Fruit fly (Drosophila melanogaster) whole organism, embryonic: ENCODE data around the gene Oatp30B.

Experiments used
- CG10959 ChIP-seq: fragments of 200-800 bp; sonication (Bioruptor generic); IDR thresholded peaks from 2 replicates; pipeline ENCODE4 v1.3.6; 2022; ENCODE audit warnings: missing biosample characterization, missing genetic modification characterization
- CG11695 ChIP-seq: fragments of 200-800 bp; sonication (Bioruptor generic); IDR thresholded peaks from 3 replicates; pipeline ENCODE4 v1.3.6; 2022; ENCODE audit warnings: missing biosample characterization, missing genetic modification characterization
- CG12391 ChIP-seq: fragments of 200-800 bp; sonication (Bioruptor generic); optimal IDR thresholded peaks from 3 replicates; lab custom pipeline; 2018; ENCODE audit warnings: missing biosample characterization, mild to moderate bottlenecking, missing genetic modification characterization, moderate library complexity
- CG14441 ChIP-seq: fragments of 200-800 bp; sonication (Bioruptor generic); IDR thresholded peaks from 2 replicates; pipeline ENCODE4 v1.3.6; 2022; ENCODE audit warnings: missing biosample characterization, missing genetic modification characterization
- CG15269 ChIP-seq: fragments of 200-800 bp; sonication (Bioruptor generic); optimal IDR thresholded peaks from 2 replicates; lab custom pipeline; 2018; ENCODE audit warnings: missing biosample characterization, mild to moderate bottlenecking, missing genetic modification characterization, moderate library complexity
- CG15479 ChIP-seq: fragments of 200-800 bp; sonication (Bioruptor generic); optimal IDR thresholded peaks from 3 replicates; lab custom pipeline; 2019; ENCODE audit warnings: missing biosample characterization, mild to moderate bottlenecking, missing genetic modification characterization, moderate library complexity
- CG1603 ChIP-seq: fragments of 200-800 bp; sonication (Bioruptor generic); optimal IDR thresholded peaks from 2 replicates; lab custom pipeline; 2019; ENCODE audit warnings: missing biosample characterization, mild to moderate bottlenecking, missing genetic modification characterization, moderate library complexity
- CG18011 ChIP-seq: fragments of 200-800 bp; sonication (Bioruptor generic); optimal IDR thresholded peaks from 2 replicates; lab custom pipeline; 2017; ENCODE audit warnings: missing biosample characterization, missing genetic modification characterization, mild to moderate bottlenecking, moderate library complexity, missing genotype
- CG1832 ChIP-seq: fragments of 200-800 bp; sonication (Bioruptor generic); optimal IDR thresholded peaks from 2 replicates; lab custom pipeline; 2017; ENCODE audit warnings: missing biosample characterization, mild to moderate bottlenecking, missing genetic modification characterization, inconsistent platforms
- CG2202 ChIP-seq: fragments of 200-800 bp; sonication (Bioruptor generic); optimal IDR thresholded peaks from 2 replicates; lab custom pipeline; 2018; ENCODE audit warnings: missing biosample characterization, mild to moderate bottlenecking, missing genetic modification characterization
- CG2889 ChIP-seq: fragments of 200-800 bp; sonication (Bioruptor generic); IDR thresholded peaks from 3 replicates; pipeline ENCODE4 v1.3.6; 2022; ENCODE audit warnings: missing biosample characterization, missing genetic modification characterization
- CG31365 ChIP-seq: fragments of 200-800 bp; sonication (Bioruptor generic); optimal IDR thresholded peaks from 2 replicates; lab custom pipeline; 2018; ENCODE audit warnings: missing biosample characterization, mild to moderate bottlenecking, missing genetic modification characterization
- CG4328 ChIP-seq: fragments of 200-800 bp; sonication (Bioruptor generic); optimal IDR thresholded peaks from 3 replicates; lab custom pipeline; 2017; ENCODE audit warnings: missing biosample characterization, missing genetic modification reagents, missing genetic modification characterization
- CG5180 ChIP-seq: fragments of 200-800 bp; sonication (Bioruptor generic); optimal IDR thresholded peaks from 3 replicates; lab custom pipeline; 2017; ENCODE audit warnings: missing biosample characterization, missing genetic modification characterization, mild to moderate bottlenecking, moderate library complexity, missing genetic modification reagents
- CG6175 ChIP-seq: fragments of 200-800 bp; sonication (Bioruptor generic); IDR thresholded peaks from 3 replicates; pipeline ENCODE4 v1.3.6; 2022; ENCODE audit warnings: missing biosample characterization, missing genetic modification characterization
- CG6689 ChIP-seq: fragments of 200-800 bp; sonication (Bioruptor generic); IDR thresholded peaks from 2 replicates; pipeline ENCODE4 v1.3.6; 2022; ENCODE audit warnings: missing biosample characterization, missing genetic modification characterization
- CG7987 ChIP-seq: fragments of 200-800 bp; sonication (Bioruptor generic); optimal IDR thresholded peaks from 2 replicates; lab custom pipeline; 2018; ENCODE audit warnings: missing biosample characterization, mild to moderate bottlenecking, missing genetic modification characterization, moderate library complexity
- CG8281 ChIP-seq: fragments of 200-800 bp; sonication (Bioruptor generic); optimal IDR thresholded peaks from 2 replicates; lab custom pipeline; 2018; ENCODE audit warnings: missing biosample characterization, mild to moderate bottlenecking, missing genetic modification characterization, moderate library complexity
- CG8359 ChIP-seq: fragments of 200-800 bp; sonication (Bioruptor generic); optimal IDR thresholded peaks from 2 replicates; lab custom pipeline; 2017; ENCODE audit warnings: missing biosample characterization, mild to moderate bottlenecking, missing genetic modification characterization, borderline replicate concordance
- CG8388 ChIP-seq: fragments of 200-800 bp; sonication (Bioruptor generic); optimal IDR thresholded peaks from 2 replicates; lab custom pipeline; 2019; ENCODE audit warnings: missing biosample characterization, mild to moderate bottlenecking, missing genetic modification characterization, moderate library complexity
- CG9437 ChIP-seq: fragments of 200-800 bp; sonication (Bioruptor generic); optimal IDR thresholded peaks from 2 replicates; lab custom pipeline; 2018; ENCODE audit warnings: missing biosample characterization, mild to moderate bottlenecking, missing genetic modification characterization
- CoRest ChIP-seq: fragments of 200-800 bp; sonication (Bioruptor generic); optimal IDR thresholded peaks from 3 replicates; lab custom pipeline; 2018; ENCODE audit warnings: missing biosample characterization, mild to moderate bottlenecking, missing genetic modification characterization, moderate library complexity
- D19A ChIP-seq: fragments of 200-800 bp; optimal IDR thresholded peaks from 3 replicates; lab custom pipeline; 2019; ENCODE audit warnings: missing biosample characterization, mild to moderate bottlenecking, missing genetic modification characterization, moderate library complexity
- Dbx ChIP-seq: fragments of 200-800 bp; sonication (Bioruptor generic); IDR thresholded peaks from 3 replicates; pipeline ENCODE4 v1.3.6; 2022; ENCODE audit warnings: missing biosample characterization, missing genetic modification characterization
- Deaf1 ChIP-seq: fragments of 200-800 bp; optimal IDR thresholded peaks from 3 replicates; lab custom pipeline; 2019; ENCODE audit warnings: missing biosample characterization, mild to moderate bottlenecking, missing genetic modification characterization, moderate library complexity
- Ets65A ChIP-seq: fragments of 200-800 bp; sonication (Bioruptor generic); peaks from one replicate; lab custom pipeline; 2016; ENCODE audit warnings: missing biosample characterization, missing genetic modification characterization
- HLH3B ChIP-seq: fragments of 200-800 bp; sonication (Bioruptor generic); IDR thresholded peaks from 2 replicates; pipeline ENCODE4 v1.3.6; 2022; ENCODE audit warnings: missing biosample characterization, missing genetic modification characterization
- Meics ChIP-seq: fragments of 200-800 bp; sonication (Bioruptor generic); optimal IDR thresholded peaks from 2 replicates; lab custom pipeline; 2017; ENCODE audit warnings: missing biosample characterization, mild to moderate bottlenecking, missing genetic modification characterization
- NC2α ChIP-seq: fragments of 200-800 bp; sonication (Bioruptor generic); optimal IDR thresholded peaks from 2 replicates; lab custom pipeline; 2016; ENCODE audit warnings: missing biosample characterization, missing genetic modification characterization
- Sox102F ChIP-seq: fragments of 200-800 bp; sonication (Bioruptor generic); optimal IDR thresholded peaks from 2 replicates; lab custom pipeline; 2018; ENCODE audit warnings: missing biosample characterization, mild to moderate bottlenecking, missing genetic modification characterization, moderate library complexity
- Xrp1 ChIP-seq: fragments of 200-800 bp; sonication (Bioruptor generic); IDR thresholded peaks from 2 replicates; pipeline ENCODE4 v1.3.6; 2022; ENCODE audit warnings: missing biosample characterization, missing genetic modification characterization
- bbx ChIP-seq: fragments of 200-800 bp; sonication (Bioruptor generic); IDR thresholded peaks from 2 replicates; pipeline ENCODE4 v1.3.6; 2022; ENCODE audit warnings: missing biosample characterization, missing genetic modification characterization; ENCODE audit not compliant: partially characterized antibody
- danr ChIP-seq: fragments of 200-800 bp; sonication (Bioruptor generic); IDR thresholded peaks from 2 replicates; pipeline ENCODE4 v1.3.6; 2022; ENCODE audit warnings: missing biosample characterization, missing genetic modification characterization
- ind ChIP-seq: fragments of 200-800 bp; sonication (Bioruptor generic); optimal IDR thresholded peaks from 3 replicates; lab custom pipeline; 2016; ENCODE audit warnings: missing biosample characterization, missing genetic modification characterization
- jigr1 ChIP-seq: fragments of 200-800 bp; sonication (Bioruptor generic); IDR thresholded peaks from 3 replicates; pipeline ENCODE4 v1.3.6; 2022; ENCODE audit warnings: missing biosample characterization, missing genetic modification characterization
- ken ChIP-seq: fragments of 200-800 bp; sonication (Bioruptor generic); IDR thresholded peaks from 3 replicates; pipeline ENCODE4 v1.3.6; 2022; ENCODE audit warnings: missing biosample characterization, missing genetic modification characterization
- lov ChIP-seq, 2 experiments: fragments of 200-800 bp in 1 of 2; fragments of >200 bp in 1 of 2; sonication (Bioruptor generic) in 1 of 2; IDR thresholded peaks in 1 of 2; optimal IDR thresholded peaks in 1 of 2; 2 replicates in 1 of 2; 3 replicates in 1 of 2; pipeline versions ENCODE4 v1.3.6 to Lab custom; 2017 to 2022; ENCODE audit warnings: missing biosample characterization in 1 of 2, missing genetic modification characterization in 1 of 2
- p53 ChIP-seq: fragments of 200-800 bp; sonication (Bioruptor generic); optimal IDR thresholded peaks from 2 replicates; lab custom pipeline; 2016; ENCODE audit warnings: missing biosample characterization, missing genetic modification characterization
- pnt ChIP-seq: fragments of 200-800 bp; sonication (Bioruptor generic); optimal IDR thresholded peaks from 3 replicates; lab custom pipeline; 2016; ENCODE audit warnings: missing biosample characterization, missing genetic modification characterization
- psq ChIP-seq: fragments of 200-800 bp; sonication (Bioruptor generic); optimal IDR thresholded peaks from 2 replicates; lab custom pipeline; 2017; ENCODE audit warnings: missing biosample characterization, missing genetic modification characterization
- repo ChIP-seq: fragments of 200-800 bp; sonication (Bioruptor generic); optimal IDR thresholded peaks from 2 replicates; lab custom pipeline; 2016; ENCODE audit warnings: missing biosample characterization, missing genetic modification characterization
- rib ChIP-seq: fragments of 200-800 bp; sonication (Bioruptor generic); IDR thresholded peaks from 2 replicates; pipeline ENCODE4 v1.3.6; 2022; ENCODE audit warnings: missing biosample characterization, missing genetic modification characterization
- salm ChIP-seq: fragments of 200-800 bp; sonication (Bioruptor generic); optimal IDR thresholded peaks from 2 replicates; lab custom pipeline; 2018; ENCODE audit warnings: missing biosample characterization, mild to moderate bottlenecking, missing genetic modification characterization
- sens ChIP-seq: fragments of 200-800 bp; sonication (Bioruptor generic); peaks from one replicate; lab custom pipeline; 2016; ENCODE audit warnings: missing biosample characterization, missing genetic modification characterization
- sqz ChIP-seq: fragments of 200-800 bp; sonication (Bioruptor generic); optimal IDR thresholded peaks from 3 replicates; lab custom pipeline; 2018; ENCODE audit warnings: missing biosample characterization, mild to moderate bottlenecking, missing genetic modification characterization
- tin ChIP-seq: fragments of 200-800 bp; sonication (Bioruptor generic); optimal IDR thresholded peaks from 3 replicates; lab custom pipeline; 2016; ENCODE audit warnings: missing biosample characterization, missing genetic modification characterization
- tio ChIP-seq: fragments of 200-800 bp; sonication (Bioruptor generic); optimal IDR thresholded peaks from 2 replicates; lab custom pipeline; 2017; ENCODE audit warnings: missing biosample characterization, missing genetic modification characterization, inconsistent platforms
- toy ChIP-seq: fragments of 200-800 bp; sonication (Bioruptor generic); IDR thresholded peaks from 2 replicates; pipeline ENCODE4 v1.3.6; 2022; ENCODE audit warnings: missing biosample characterization, missing genetic modification characterization
- wor ChIP-seq: fragments of 200-800 bp; sonication (Bioruptor generic); IDR thresholded peaks from 2 replicates; pipeline ENCODE4 v1.3.6; 2022; ENCODE audit warnings: missing biosample characterization, missing genetic modification characterization

Gene Oatp30B

DNA sequence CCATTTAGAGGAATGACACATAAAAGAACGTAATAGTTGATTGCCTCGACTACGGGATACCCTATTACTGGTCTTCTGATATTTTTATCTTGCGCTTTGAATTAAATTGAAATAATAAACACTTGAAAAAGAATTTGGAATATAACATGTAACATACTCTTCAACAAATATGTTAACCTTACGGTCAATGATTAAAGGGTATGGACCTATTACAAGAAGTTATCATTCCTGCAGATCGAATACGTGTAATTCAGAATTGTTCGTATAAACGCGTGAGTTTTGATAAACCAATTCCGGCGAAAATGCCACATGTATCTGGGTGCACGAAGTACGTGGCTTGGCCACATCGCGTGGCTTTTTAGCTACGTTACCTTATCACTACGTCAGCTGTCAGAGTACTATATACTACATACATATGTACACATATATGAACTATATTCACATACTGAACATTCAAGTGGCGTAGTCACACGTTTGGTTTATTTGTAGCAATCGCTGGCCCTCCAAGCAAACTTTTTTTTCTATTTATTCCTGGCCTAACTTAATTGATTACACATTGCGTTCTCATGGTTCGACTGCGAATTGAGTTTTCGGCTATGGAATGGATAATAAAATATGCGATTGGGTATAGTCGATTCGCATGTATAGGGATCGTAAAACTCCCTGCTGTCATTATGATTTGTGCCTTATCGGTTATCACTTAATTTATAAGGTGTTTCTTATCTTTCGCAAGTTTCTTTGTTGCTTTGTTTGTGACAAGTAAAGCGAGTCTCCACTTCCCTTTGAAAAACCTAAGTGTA lies 22.6 kb upstream of the Oatp30B start (continued):
- TF ChIP-seq Sox102F (GFP tag; lab: Kevin White, UChicago) (peak; percentile 72), Ets65A (GFP tag; lab: Kevin White, UChicago) (peak; percentile 91), CG18011 (GFP tag; lab: Kevin White, UChicago) (no peak), ken (GFP tag; lab: Robert Waterston, UW) (no peak), CG15269 (peak; percentile 32), Xrp1 (GFP tag; lab: Robert Waterston, UW) (peak; percentile 68), jigr1 (GFP tag; lab: Robert Waterston, UW) (no peak), CG6175 (peak; percentile 15; the same call in 1 of the 3 replicates), toy (GFP tag; lab: Robert Waterston, UW) (no peak), CG8388 (GFP tag; lab: Kevin White, UChicago) (peak; percentile 29), D19A (tag; lab: Kevin White, UChicago) (peak; percentile 80), tin (GFP tag; lab: Kevin White, UChicago) (peak; percentile 46), CG31365 (no peak), ind (GFP tag; lab: Kevin White, UChicago) (peak; percentile 73), psq (GFP tag; lab: Kevin White, UChicago) (no peak), rib (GFP tag; lab: Robert Waterston, UW) (peak; percentile 46), CG14441 (GFP tag; lab: Robert Waterston, UW) (peak; percentile 80), CG1603 (tag; lab: Kevin White, UChicago) (peak; percentile 67), CG11695 (peak; percentile 71; the same call in 2 of the 3 replicates), sqz (GFP tag; lab: Kevin White, UChicago) (peak; percentile 32), CG4328 (GFP tag; lab: Kevin White, UChicago) (no peak), CG5180 (GFP tag; lab: Kevin White, UChicago) (peak; percentile 19), HLH3B (GFP tag; lab: Robert Waterston, UW) (peak; percentile 66), CG8359 (no peak), bbx (GFP tag; lab: Robert Waterston, UW) (no peak), CG7987 (GFP tag; lab: Kevin White, UChicago) (peak; percentile 14), salm (no peak), tio (GFP tag; lab: Kevin White, UChicago) (peak; percentile 50), CG15479 (GFP tag; lab: Kevin White, UChicago) (no peak), CG6689 (GFP tag; lab: Robert Waterston, UW) (peak; percentile 70), CG1832 (no peak), Meics (GFP tag; lab: Kevin White, UChicago) (peak; percentile 75), repo (GFP tag; lab: Kevin White, UChicago) (peak; percentile 44), Dbx (peak; percentile 31; the same call in 1 of the 3 replicates), lov (optimal IDR thresholded peaks at IDR 0.05; lab: Kevin White, UChicago) (no peak), lov (GFP tag; IDR thresholded peaks at IDR 0.05; lab: Robert Waterston, UW) (peak; percentile 62; the same call in 1 of the 3 replicates), CG9437 (GFP tag; lab: Kevin White, UChicago) (peak; percentile 62), CG8281 (peak; percentile 18), p53 (GFP tag; lab: Kevin White, UChicago) (no peak), CG10959 (GFP tag; lab: Robert Waterston, UW) (no peak), CoRest (peak; percentile 52), pnt (GFP tag; lab: Kevin White, UChicago) (peak; percentile 23), Deaf1 (tag; lab: Kevin White, UChicago) (peak; percentile 44), NC2α (GFP tag; lab: Kevin White, UChicago) (no peak), wor (no peak), CG2889 (peak; percentile 20; the same call in 1 of the 3 replicates), sens (GFP tag; lab: Kevin White, UChicago) (peak; percentile 93), danr (GFP tag; lab: Robert Waterston, UW) (peak; percentile 40; the same call in 1 of the 2 replicates), CG12391 (tag; lab: Kevin White, UChicago) (peak; percentile 64), CG2202 (tag; lab: Kevin White, UChicago) (no peak)
